Worm (Caenorhabditis elegans): ENCODE measurements around the gene nhr-40.

Gene nhr-40

DNA sequence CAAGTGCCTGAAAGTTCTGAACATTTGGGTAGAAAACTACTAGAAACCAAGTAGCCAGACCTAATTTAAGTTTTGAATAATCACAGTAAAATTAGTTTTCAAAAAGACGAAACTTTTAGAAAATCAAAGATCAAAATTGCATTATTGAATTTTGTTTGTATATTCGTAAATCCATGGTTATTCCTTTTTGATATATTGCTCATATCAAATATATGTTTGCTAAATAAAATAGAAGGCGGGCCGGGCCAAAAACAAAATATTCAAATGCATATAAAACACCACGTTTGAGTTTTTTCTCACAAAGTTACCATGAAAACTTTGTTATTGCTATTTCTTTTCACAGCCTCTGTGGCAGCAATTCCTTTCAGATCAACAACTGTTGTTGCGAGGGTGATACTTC, 16.4 kb upstream of the nhr-40 start, which contains the start of gene ttr-42:
ttr-42 (plus strand) TSS at position 301 of the 400 bp plus-strand sequence.
- TF ChIP-seq dao-5 (tag; optimal IDR thresholded peaks at IDR 0.05) (no peak), W03F9.2 (tag; optimal IDR thresholded peaks at IDR 0.05) (no peak), him-1 (tag; optimal IDR thresholded peaks at IDR 0.05) (no peak)

ce11 chrX:2580524-2580981, 13.2 kb upstream of the nhr-40 start, which contains the start of gene H01M10.1:
Gene H01M10.1 (minus strand): TSS chrX:2580574.
- TF ChIP-seq W03F9.2 (tag; optimal IDR thresholded peaks at IDR 0.05), result no peak
- TF ChIP-seq dao-5 (tag; optimal IDR thresholded peaks at IDR 0.05), result no peak
- TF ChIP-seq him-1 (tag; optimal IDR thresholded peaks at IDR 0.05), result no peak

- TF ChIP-seq W03F9.2 (tag; optimal IDR thresholded peaks at IDR 0.05) (no peak), him-1 (tag; optimal IDR thresholded peaks at IDR 0.05) (no peak), dao-5 (tag; optimal IDR thresholded peaks at IDR 0.05) (no peak)
Observed at ce11 chrX:2581828-2582589, 11.8 kb upstream of the nhr-40 start.

DNA sequence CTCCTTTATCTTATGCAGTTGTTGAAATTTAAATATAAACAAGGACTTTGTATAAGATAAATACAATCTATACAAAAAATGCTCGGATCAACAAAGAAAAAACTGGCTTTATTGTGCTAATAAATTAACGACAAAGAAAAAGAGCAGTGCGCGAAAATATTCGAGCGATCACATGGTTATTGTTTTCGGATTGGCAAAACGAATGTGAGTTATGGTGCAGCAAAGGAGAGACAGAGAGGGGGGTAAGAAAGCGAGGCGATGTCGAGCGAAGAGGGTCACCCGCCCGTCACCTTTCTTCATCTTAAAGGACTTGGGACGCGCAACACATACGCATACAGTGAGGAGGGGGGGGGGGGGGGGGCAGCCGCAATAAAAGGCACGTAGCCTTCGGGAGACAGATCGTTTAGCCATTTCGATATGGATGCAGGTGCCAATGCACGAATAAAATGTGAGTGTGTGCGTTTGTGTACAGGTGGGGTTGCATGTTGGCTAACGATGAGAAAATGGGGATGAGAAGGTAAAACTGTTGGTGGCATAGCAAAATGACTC, 10.6 kb upstream of the nhr-40 start:
- no peak for TF ChIP-seq dao-5 (tag; optimal IDR thresholded peaks at IDR 0.05)
- TF ChIP-seq W03F9.2 (tag; optimal IDR thresholded peaks at IDR 0.05), result no peak
- TF ChIP-seq him-1 (tag; optimal IDR thresholded peaks at IDR 0.05), result no peak

DNA sequence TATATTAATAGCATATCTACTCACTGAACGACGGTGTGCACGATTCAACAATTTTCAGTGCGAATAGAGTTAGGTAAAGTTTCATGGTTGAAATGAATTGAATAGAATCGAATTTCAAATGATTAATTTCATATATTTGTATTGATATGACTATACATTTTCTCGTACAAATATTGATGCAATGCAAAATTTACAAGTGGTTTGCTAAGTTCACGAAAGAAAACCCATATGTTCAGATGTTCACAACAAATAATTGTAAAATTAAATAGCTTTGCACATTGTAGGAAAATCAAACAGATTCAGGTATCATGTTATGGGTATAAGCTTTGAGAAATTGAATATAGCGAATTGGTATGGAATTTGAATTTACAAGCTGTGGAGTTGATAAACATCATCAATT, 8.1 kb upstream of the nhr-40 start, which contains the start of gene H01M10.2:
H01M10.2 (minus strand) TSS at position 101 of the 400 bp plus-strand sequence.
- TF ChIP-seq him-1 (tag; optimal IDR thresholded peaks at IDR 0.05) (no peak), dao-5 (tag; optimal IDR thresholded peaks at IDR 0.05) (no peak), W03F9.2 (tag; optimal IDR thresholded peaks at IDR 0.05) (no peak)

- TF ChIP-seq dao-5 (tag; optimal IDR thresholded peaks at IDR 0.05), result no peak
- TF ChIP-seq W03F9.2 (tag; optimal IDR thresholded peaks at IDR 0.05), result no peak
- TF ChIP-seq him-1 (tag; optimal IDR thresholded peaks at IDR 0.05), result no peak
Observed at ce11 chrX:2588012-2588411, 5.8 kb upstream of the nhr-40 start.

ce11 chrX:2590023-2590422, 3.8 kb upstream of the nhr-40 start:
- TF ChIP-seq him-1 (tag; optimal IDR thresholded peaks at IDR 0.05), result no peak
- TF ChIP-seq W03F9.2 (tag; optimal IDR thresholded peaks at IDR 0.05), result no peak
- TF ChIP-seq dao-5 (tag; optimal IDR thresholded peaks at IDR 0.05), result no peak

ce11 chrX:2590777-2591176, 3.0 kb upstream of the nhr-40 start:
- no peak for TF ChIP-seq dao-5 (tag; optimal IDR thresholded peaks at IDR 0.05)
- TF ChIP-seq W03F9.2 (tag; optimal IDR thresholded peaks at IDR 0.05), result no peak
- no peak for TF ChIP-seq him-1 (tag; optimal IDR thresholded peaks at IDR 0.05)

DNA sequence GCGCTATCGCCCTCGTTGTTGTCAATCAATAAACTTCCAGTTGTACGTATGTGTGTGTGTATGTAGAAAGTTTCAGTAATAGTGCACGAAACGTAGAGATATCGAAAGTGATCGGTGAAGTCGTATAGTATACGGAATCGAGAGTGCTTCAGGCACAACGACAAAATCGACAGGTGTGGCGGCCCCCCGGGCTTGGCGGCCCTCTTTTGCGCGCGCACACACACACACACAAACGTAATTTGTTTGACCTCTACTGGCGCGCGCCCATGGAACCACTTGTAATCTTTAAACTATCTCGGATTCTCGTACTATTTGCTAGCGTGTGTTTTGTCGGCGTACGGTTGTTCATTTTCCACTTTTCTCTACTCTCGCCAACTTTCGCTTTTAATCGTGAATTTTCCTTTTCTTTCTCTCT, 2.2 kb upstream of the nhr-40 start:
- TF ChIP-seq W03F9.2 (tag; optimal IDR thresholded peaks at IDR 0.05) (no peak), him-1 (tag; optimal IDR thresholded peaks at IDR 0.05) (no peak), dao-5 (tag; optimal IDR thresholded peaks at IDR 0.05) (no peak)

DNA sequence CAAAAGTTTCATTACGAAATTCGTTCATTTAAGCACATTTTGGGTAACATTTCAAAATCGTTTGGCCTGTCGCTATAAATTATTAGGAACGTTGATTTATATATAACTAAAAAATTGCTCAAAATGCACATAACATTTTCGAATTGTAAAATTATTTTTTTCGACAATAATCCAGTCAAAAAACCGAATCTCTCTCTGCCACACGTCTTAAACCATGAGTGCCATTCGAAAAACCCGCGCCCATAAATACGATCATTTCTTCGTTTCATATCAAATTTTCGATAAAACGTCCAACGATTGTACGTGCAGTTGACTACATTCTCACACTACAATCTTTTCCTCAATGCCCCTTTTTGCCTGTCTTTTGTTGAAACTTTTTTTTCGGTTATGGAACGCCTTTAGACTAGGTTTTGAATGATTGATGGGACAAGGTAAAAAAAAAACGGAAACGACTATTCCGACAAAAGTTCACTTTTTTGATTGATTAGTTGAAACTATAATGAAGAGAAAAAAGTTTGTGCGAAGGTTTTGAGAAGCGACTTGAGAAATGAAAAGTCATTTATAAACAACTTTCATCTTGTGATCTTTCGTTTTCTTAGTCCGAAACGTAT, 1.0 kb upstream of the nhr-40 start:
- TF ChIP-seq him-1 (tag; optimal IDR thresholded peaks at IDR 0.05) (no peak), dao-5 (tag; optimal IDR thresholded peaks at IDR 0.05) (no peak), W03F9.2 (tag; optimal IDR thresholded peaks at IDR 0.05) (no peak)

DNA sequence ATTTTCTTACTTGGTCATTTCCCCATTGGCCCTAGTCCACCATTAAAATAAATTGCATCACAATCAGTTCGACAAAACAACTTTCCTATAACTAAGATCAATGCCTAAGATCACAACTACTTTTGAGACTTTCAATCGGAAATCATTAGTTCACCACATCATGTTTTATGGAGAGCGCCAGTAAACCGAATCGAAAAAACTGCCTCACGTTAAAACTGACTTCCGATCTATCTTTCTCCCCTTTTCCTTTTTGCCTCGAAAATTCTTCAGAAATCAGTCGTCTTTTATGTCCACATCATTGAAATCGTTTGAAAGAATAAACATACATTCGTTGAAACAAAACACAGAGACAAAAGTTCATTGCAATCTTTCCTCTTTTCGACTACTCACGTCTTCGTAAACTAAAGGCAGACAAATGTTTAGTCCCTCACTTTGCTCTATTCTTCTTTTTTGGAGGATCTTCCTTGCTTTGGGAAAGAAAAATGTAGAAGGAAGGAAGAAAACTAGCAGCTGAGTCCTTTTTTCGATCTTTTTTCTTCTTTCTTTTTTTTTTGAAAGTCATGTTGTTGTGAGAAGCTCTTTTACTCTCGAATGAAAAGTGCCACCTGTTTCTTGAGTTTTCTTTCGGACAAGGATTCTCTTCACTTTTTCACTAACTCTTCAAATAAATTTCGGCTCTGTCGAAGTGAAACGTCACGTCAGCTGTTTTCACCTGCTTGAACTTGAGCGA, 1.4 kb downstream of the nhr-40 start:
- TF ChIP-seq W03F9.2 (tag; optimal IDR thresholded peaks at IDR 0.05) (no peak), dao-5 (tag; optimal IDR thresholded peaks at IDR 0.05) (no peak), him-1 (tag; optimal IDR thresholded peaks at IDR 0.05) (peak; percentile 36)

- TF ChIP-seq W03F9.2 (tag; optimal IDR thresholded peaks at IDR 0.05) (no peak), dao-5 (tag; optimal IDR thresholded peaks at IDR 0.05) (no peak), him-1 (tag; optimal IDR thresholded peaks at IDR 0.05) (no peak)
Observed at ce11 chrX:2595757-2596059, 1.9 kb downstream of the nhr-40 start.

- TF ChIP-seq dao-5 (tag; optimal IDR thresholded peaks at IDR 0.05), result no peak
- no peak for TF ChIP-seq him-1 (tag; optimal IDR thresholded peaks at IDR 0.05)
- no peak for TF ChIP-seq W03F9.2 (tag; optimal IDR thresholded peaks at IDR 0.05)
Observed at ce11 chrX:2596605-2597004, 2.8 kb downstream of the nhr-40 start.

Data from whole organism, L4/young adult.